Worm (Caenorhabditis elegans) whole organism, L4/young adult: ENCODE data around the gene srxa-13.

Source experiments
- W03F9.2 ChIP-seq: fragments of 150-350 bp; optimal IDR thresholded peaks from 2 replicates; lab custom pipeline; 2014; ENCODE audit warnings: missing biosample characterization, missing genetic modification characterization
- dao-5 ChIP-seq: sonication (generic microtip); optimal IDR thresholded peaks from 2 replicates; lab custom pipeline; 2016; ENCODE audit warnings: missing genotype, missing genetic modification characterization, moderate library complexity, missing compliant biosample characterization
- him-1 ChIP-seq: sonication (generic microtip); optimal IDR thresholded peaks from 2 replicates; lab custom pipeline; 2016; ENCODE audit warnings: missing genotype, missing genetic modification reagents, missing genetic modification characterization, missing compliant biosample characterization

- no peak for TF ChIP-seq W03F9.2 (tag; lab: Kevin White, UChicago)
- no peak for TF ChIP-seq him-1 (tag; lab: Kevin White, UChicago)
- TF ChIP-seq dao-5 (tag; lab: Kevin White, UChicago), result no peak
Observed at ce11 chrV:13918341-13918740, 11.3 kb upstream of the srxa-13 start, which contains the start of gene str-250.
